Worm (Caenorhabditis elegans) whole organism, late embryonic: ENCODE results near the gene W05H5.1.

Source experiments
- F13H6.1 ChIP-seq: sonication (generic microtip); optimal IDR thresholded peaks from 2 replicates; lab custom pipeline; 2016; ENCODE audit warnings: missing genetic modification characterization, missing compliant biosample characterization
- ceh-14 ChIP-seq: sonication (generic microtip); optimal IDR thresholded peaks from 2 replicates; lab custom pipeline; 2016; ENCODE audit warnings: missing genotype, missing genetic modification characterization, missing compliant biosample characterization
- ceh-18 ChIP-seq: sonication (generic microtip); optimal IDR thresholded peaks from 2 replicates; lab custom pipeline; 2016; ENCODE audit warnings: missing genetic modification characterization, missing compliant biosample characterization
- ceh-34 ChIP-seq: sonication (generic microtip); optimal IDR thresholded peaks from 2 replicates; lab custom pipeline; 2016; ENCODE audit warnings: mild to moderate bottlenecking, missing genetic modification characterization, missing compliant biosample characterization
- gmeb-2 ChIP-seq: sonication (generic microtip); optimal IDR thresholded peaks from 2 replicates; lab custom pipeline; 2016; ENCODE audit warnings: missing genetic modification characterization, inconsistent platforms, missing compliant biosample characterization
- lin-11 ChIP-seq: fragments of 200-800 bp; sonication (Bioruptor generic); optimal IDR thresholded peaks from 2 replicates; lab custom pipeline; 2018; ENCODE audit warnings: mild to moderate bottlenecking, missing genetic modification characterization, missing compliant biosample characterization
- madf-2 ChIP-seq: sonication (generic microtip); optimal IDR thresholded peaks from 2 replicates; lab custom pipeline; 2017; ENCODE audit warnings: missing genetic modification characterization, missing compliant biosample characterization
- nhr-11 ChIP-seq: fragments of 150-350 bp; optimal IDR thresholded peaks from 2 replicates; lab custom pipeline; 2014; ENCODE audit warnings: missing biosample characterization, missing genetic modification characterization
- pha-2 ChIP-seq: sonication (generic microtip); optimal IDR thresholded peaks from 2 replicates; lab custom pipeline; 2017; ENCODE audit warnings: mild to moderate bottlenecking, missing genetic modification characterization, missing compliant biosample characterization
- pha-4 ChIP-seq: fragments of 150-350 bp; optimal IDR thresholded peaks from 2 replicates; lab custom pipeline; 2018; ENCODE audit warnings: missing biosample characterization, missing genetic modification reagents, missing genetic modification characterization
- pqm-1 ChIP-seq: sonication (generic microtip); optimal IDR thresholded peaks from 2 replicates; lab custom pipeline; 2016; ENCODE audit warnings: missing genetic modification characterization, missing compliant biosample characterization
- ref-2 ChIP-seq: sonication (generic microtip); optimal IDR thresholded peaks from 2 replicates; lab custom pipeline; 2016; ENCODE audit warnings: missing genetic modification characterization, missing compliant biosample characterization
- sox-2 ChIP-seq: fragments of 200-800 bp; sonication (Bioruptor generic); IDR thresholded peaks from 2 replicates; pipeline ENCODE4 v1.3.6; 2022; ENCODE audit warnings: missing genetic modification reagents, missing genetic modification characterization, missing compliant biosample characterization
- zip-5 ChIP-seq: sonication (generic microtip); optimal IDR thresholded peaks from 2 replicates; lab custom pipeline; 2016; ENCODE audit warnings: missing genetic modification characterization, missing compliant biosample characterization

ce11 chrII:12401791-12402190, 42.8 kb downstream of the W05H5.1 start, which contains the start of gene sre-29:
- TF ChIP-seq pha-4 (tag; lab: Kevin White, UChicago) (no peak), lin-11 (no peak), ceh-34 (tag; lab: Kevin White, UChicago) (no peak), nhr-11 (tag; lab: Kevin White, UChicago) (no peak), pha-2 (tag; lab: Kevin White, UChicago) (no peak), madf-2 (tag; lab: Kevin White, UChicago) (no peak), pqm-1 (tag; lab: Kevin White, UChicago) (no peak), zip-5 (tag; lab: Kevin White, UChicago) (no peak), sox-2 (no peak), gmeb-2 (tag; lab: Kevin White, UChicago) (no peak), ceh-18 (tag; lab: Kevin White, UChicago) (no peak), ceh-14 (tag; lab: Kevin White, UChicago) (no peak), ref-2 (tag; lab: Kevin White, UChicago) (no peak), F13H6.1 (tag; lab: Kevin White, UChicago) (no peak)
